Fruit fly (Drosophila melanogaster) whole organism, adult: ENCODE measurements around the gene Arpc3B.

ENCODE experiments used
- CG11617 ChIP-seq: fragments of 200-800 bp; sonication (Bioruptor generic); optimal IDR thresholded peaks from 2 replicates; lab custom pipeline; 2017; ENCODE audit warnings: mild to moderate bottlenecking, missing biosample characterization, missing genetic modification reagents, missing genetic modification characterization
- CG12768 ChIP-seq: fragments of 200-800 bp; sonication (Bioruptor generic); optimal IDR thresholded peaks from 2 replicates; lab custom pipeline; 2017; ENCODE audit warnings: missing biosample characterization, missing genetic modification characterization, mild to moderate bottlenecking, moderate library complexity, missing genetic modification reagents
- CG14711 ChIP-seq: fragments of 200-800 bp; sonication (Bioruptor generic); optimal IDR thresholded peaks from 2 replicates; lab custom pipeline; 2018; ENCODE audit warnings: missing biosample characterization, mild to moderate bottlenecking, missing genetic modification characterization, moderate library complexity
- CG1620 ChIP-seq: fragments of 200-800 bp; sonication (Bioruptor generic); optimal IDR thresholded peaks from 2 replicates; lab custom pipeline; 2016; ENCODE audit warnings: missing biosample characterization, missing genetic modification characterization
- CG33017 ChIP-seq: fragments of 200-800 bp; sonication (Bioruptor generic); optimal IDR thresholded peaks from 2 replicates; lab custom pipeline; 2018; ENCODE audit warnings: missing biosample characterization, mild to moderate bottlenecking, missing genetic modification characterization, moderate library complexity
- CG5204 ChIP-seq: fragments of 200-800 bp; sonication (Bioruptor generic); optimal IDR thresholded peaks from 2 replicates; lab custom pipeline; 2016; ENCODE audit warnings: missing biosample characterization, missing genetic modification characterization
- CG7045 ChIP-seq: fragments of 200-800 bp; sonication (Bioruptor generic); optimal IDR thresholded peaks from 2 replicates; lab custom pipeline; 2017; ENCODE audit warnings: missing biosample characterization, mild to moderate bottlenecking, missing genetic modification characterization
- CG7101 ChIP-seq: fragments of 200-800 bp; sonication (Bioruptor generic); optimal IDR thresholded peaks from 2 replicates; lab custom pipeline; 2018; ENCODE audit warnings: missing biosample characterization, mild to moderate bottlenecking, missing genetic modification characterization, moderate library complexity
- Clk ChIP-seq: fragments of 200-800 bp; sonication (Bioruptor generic); optimal IDR thresholded peaks from 2 replicates; lab custom pipeline; 2017; ENCODE audit warnings: missing biosample characterization, missing genetic modification characterization
- Crg-1 ChIP-seq: fragments of 200-800 bp; sonication (Bioruptor generic); optimal IDR thresholded peaks from 2 replicates; lab custom pipeline; 2016; ENCODE audit warnings: missing biosample characterization, missing genetic modification characterization
- Hr96 ChIP-seq: fragments of 200-800 bp; sonication (Bioruptor generic); optimal IDR thresholded peaks from 2 replicates; lab custom pipeline; 2016; ENCODE audit warnings: missing biosample characterization, missing genetic modification characterization
- Mnt ChIP-seq: fragments of 200-800 bp; sonication (Bioruptor generic); optimal IDR thresholded peaks from 2 replicates; lab custom pipeline; 2016; ENCODE audit warnings: missing biosample characterization, mild to moderate bottlenecking, missing genetic modification characterization
- bab1 ChIP-seq: fragments of 200-800 bp; sonication (Bioruptor generic); optimal IDR thresholded peaks from 3 replicates; lab custom pipeline; 2019; ENCODE audit warnings: missing biosample characterization, mild to moderate bottlenecking, missing genetic modification characterization, moderate library complexity
- cic ChIP-seq: fragments of 200-800 bp; sonication (Bioruptor generic); optimal IDR thresholded peaks from 2 replicates; lab custom pipeline; 2017; ENCODE audit warnings: missing biosample characterization, mild to moderate bottlenecking, missing genetic modification characterization, moderate library complexity
- cnc ChIP-seq, 2 experiments: fragments of >200 bp; optimal IDR thresholded peaks; 2 replicates each; lab custom pipeline; 2017
- kay ChIP-seq: fragments of 200-800 bp; sonication (Bioruptor generic); peaks from one replicate; lab custom pipeline; 2016; ENCODE audit warnings: missing biosample characterization, missing genetic modification characterization, borderline replicate concordance
- ovo ChIP-seq: fragments of 200-800 bp; sonication (Bioruptor generic); optimal IDR thresholded peaks from 2 replicates; lab custom pipeline; 2016; ENCODE audit warnings: missing biosample characterization, missing genetic modification characterization
- pad ChIP-seq: fragments of 200-800 bp; sonication (Bioruptor generic); optimal IDR thresholded peaks from 3 replicates; lab custom pipeline; 2017; ENCODE audit warnings: missing biosample characterization, missing genetic modification characterization, mild to moderate bottlenecking, moderate library complexity, missing genetic modification reagents
- tj ChIP-seq: fragments of 200-800 bp; sonication (Bioruptor generic); optimal IDR thresholded peaks from 3 replicates; lab custom pipeline; 2017; ENCODE audit warnings: missing biosample characterization, mild to moderate bottlenecking, missing genetic modification characterization, moderate library complexity
- toe ChIP-seq: fragments of 200-800 bp; sonication (Bioruptor generic); optimal IDR thresholded peaks from 2 replicates; lab custom pipeline; 2016; ENCODE audit warnings: missing biosample characterization, missing genetic modification characterization

The Arpc3B gene

dm6 chrX:17142940-17143534, 37.4 kb upstream of the Arpc3B start, which contains the start of the genes mei-217 and mei-218:
TSS of gene mei-217 (minus strand) at chrX:17142990.
TSS of gene mei-218 (minus strand) at chrX:17142990.
- no peak for TF ChIP-seq bab1 (GFP tag; lab: Kevin White, UChicago)
- no peak for TF ChIP-seq CG11617 (GFP tag; lab: Kevin White, UChicago)
- no peak for TF ChIP-seq pad (GFP tag; lab: Kevin White, UChicago)
- TF ChIP-seq cnc (optimal IDR thresholded peaks at IDR 0.05; lab: Kevin White, UChicago), result no peak
- no peak for TF ChIP-seq cic (GFP tag; lab: Kevin White, UChicago)
- no peak for TF ChIP-seq tj
- TF ChIP-seq Clk (GFP tag; lab: Kevin White, UChicago), result no peak
- TF ChIP-seq CG7045, result no peak
- peak; percentile 6 for TF ChIP-seq Mnt (GFP tag; lab: Kevin White, UChicago)
- no peak for TF ChIP-seq kay
- peak; percentile 2 for TF ChIP-seq CG1620 (GFP tag; lab: Kevin White, UChicago)
- TF ChIP-seq Crg-1 (GFP tag; lab: Kevin White, UChicago), result no peak
- TF ChIP-seq CG12768 (GFP tag; lab: Kevin White, UChicago), result no peak
- TF ChIP-seq CG7101, result no peak
- TF ChIP-seq Hr96 (GFP tag; lab: Kevin White, UChicago), result no peak
- no peak for TF ChIP-seq ovo (GFP tag; lab: Kevin White, UChicago)
- no peak for TF ChIP-seq CG5204
- TF ChIP-seq CG14711 (tag; lab: Kevin White, UChicago), result peak; percentile 34
- no peak for TF ChIP-seq toe (GFP tag; lab: Kevin White, UChicago)
- TF ChIP-seq CG33017 (tag; lab: Kevin White, UChicago), result no peak

- TF ChIP-seq cnc (optimal IDR thresholded peaks at IDR 0.05; lab: Kevin White, UChicago) (no peak), CG7101 (no peak), Hr96 (GFP tag; lab: Kevin White, UChicago) (no peak), tj (no peak), CG33017 (tag; lab: Kevin White, UChicago) (no peak), Crg-1 (GFP tag; lab: Kevin White, UChicago) (no peak), CG12768 (GFP tag; lab: Kevin White, UChicago) (no peak), toe (GFP tag; lab: Kevin White, UChicago) (no peak), kay (no peak), ovo (GFP tag; lab: Kevin White, UChicago) (no peak)
Observed at dm6 chrX:17132685-17133084, 27.0 kb upstream of the Arpc3B start.

- TF ChIP-seq tj (peak; percentile 52), Crg-1 (GFP tag; lab: Kevin White, UChicago) (peak; percentile 12), ovo (GFP tag; lab: Kevin White, UChicago) (peak; percentile 25), CG7101 (peak; percentile 84), pad (GFP tag; lab: Kevin White, UChicago) (peak; percentile 43), bab1 (GFP tag; lab: Kevin White, UChicago) (peak; percentile 77), Mnt (GFP tag; lab: Kevin White, UChicago) (peak; percentile 1), Hr96 (GFP tag; lab: Kevin White, UChicago) (no peak), CG12768 (GFP tag; lab: Kevin White, UChicago) (no peak), cnc (optimal IDR thresholded peaks at IDR 0.05; lab: Kevin White, UChicago) (no peak), CG5204 (no peak), CG1620 (GFP tag; lab: Kevin White, UChicago) (no peak), Clk (GFP tag; lab: Kevin White, UChicago) (no peak), CG11617 (GFP tag; lab: Kevin White, UChicago) (peak; percentile 83), kay (no peak), CG14711 (tag; lab: Kevin White, UChicago) (peak; percentile 74), toe (GFP tag; lab: Kevin White, UChicago) (no peak), CG33017 (tag; lab: Kevin White, UChicago) (peak; percentile 79), CG7045 (no peak), cic (GFP tag; lab: Kevin White, UChicago) (peak; percentile 14)
Observed at dm6 chrX:17129733-17130466, 24.2 kb upstream of the Arpc3B start.

- peak; percentile 58 for TF ChIP-seq CG14711 (tag; lab: Kevin White, UChicago)
- no peak for TF ChIP-seq CG12768 (GFP tag; lab: Kevin White, UChicago)
- peak; percentile 39 for TF ChIP-seq bab1 (GFP tag; lab: Kevin White, UChicago)
- no peak for TF ChIP-seq tj
- peak; percentile 81 for TF ChIP-seq pad (GFP tag; lab: Kevin White, UChicago)
- TF ChIP-seq toe (GFP tag; lab: Kevin White, UChicago), result no peak
- TF ChIP-seq ovo (GFP tag; lab: Kevin White, UChicago), result peak; percentile 76
- TF ChIP-seq Crg-1 (GFP tag; lab: Kevin White, UChicago), result no peak
- TF ChIP-seq CG1620 (GFP tag; lab: Kevin White, UChicago), result no peak
Observed at dm6 chrX:17125017-17125821, 19.6 kb upstream of the Arpc3B start.
